Fruit fly (Drosophila melanogaster) whole organism, wandering third instar larva: ENCODE results near the gene CG2186.

Experiments used
- Abd-B ChIP-seq: fragments of >200 bp; optimal IDR thresholded peaks from 2 replicates; lab custom pipeline; 2017; ENCODE audit warnings: missing biosample characterization, missing genetic modification characterization
- HLH106 ChIP-seq: fragments of 200-800 bp; optimal IDR thresholded peaks from 3 replicates; lab custom pipeline; 2019; ENCODE audit warnings: missing biosample characterization, mild to moderate bottlenecking, missing genetic modification characterization, moderate library complexity
- Jra ChIP-seq: sonication (Bioruptor generic); optimal IDR thresholded peaks from 2 replicates; lab custom pipeline; 2016; ENCODE audit warnings: missing biosample characterization, missing genetic modification characterization
- br ChIP-seq: fragments of 200-800 bp; sonication (Bioruptor generic); optimal IDR thresholded peaks from 2 replicates; lab custom pipeline; 2016; ENCODE audit warnings: missing biosample characterization, missing genetic modification characterization
- brk ChIP-seq: fragments of 200-800 bp; sonication (Bioruptor generic); optimal IDR thresholded peaks from 2 replicates; lab custom pipeline; 2016; ENCODE audit warnings: missing biosample characterization, mild to moderate bottlenecking, missing genetic modification characterization
- dl ChIP-seq, 2 experiments: fragments of 175-275, 200-275 bp in 1 of 2; fragments of 200-275 bp in 1 of 2; sonication (Bioruptor generic); optimal IDR thresholded peaks; lab custom pipeline; 2018; ENCODE audit warnings: mild to moderate bottlenecking in 2 of 2, missing biosample characterization in 2 of 2, missing genetic modification characterization in 2 of 2, moderate library complexity in 2 of 2; ENCODE audit not compliant: partially characterized antibody in 2 of 2, insufficient read depth in 1 of 2
- dsf ChIP-seq: sonication (Bioruptor generic); optimal IDR thresholded peaks from 2 replicates; lab custom pipeline; 2016; ENCODE audit warnings: missing biosample characterization, missing genetic modification characterization, borderline replicate concordance
- foxo ChIP-seq, 2 experiments: fragments of 200-800 bp; sonication (Bioruptor generic); optimal IDR thresholded peaks; 2 replicates in 1 of 2; 3 replicates in 1 of 2; lab custom pipeline; 2016 to 2017; ENCODE audit warnings: missing biosample characterization in 2 of 2, missing genetic modification characterization in 2 of 2
- h ChIP-seq: fragments of 200-800 bp; sonication (Bioruptor generic); optimal IDR thresholded peaks from 3 replicates; lab custom pipeline; 2016; ENCODE audit warnings: missing biosample characterization, mild to moderate bottlenecking, missing genetic modification characterization
- lola ChIP-seq: fragments of >200 bp; optimal IDR thresholded peaks from 2 replicates; lab custom pipeline; 2017; ENCODE audit warnings: missing biosample characterization, missing genetic modification characterization
- pan ChIP-seq: fragments of >200 bp; optimal IDR thresholded peaks from 2 replicates; lab custom pipeline; 2017
- psq ChIP-seq: fragments of 200-800 bp; sonication (Bioruptor generic); optimal IDR thresholded peaks from 3 replicates; lab custom pipeline; 2017; ENCODE audit warnings: missing biosample characterization, mild to moderate bottlenecking, missing genetic modification characterization, moderate library complexity

- no peak for TF ChIP-seq Abd-B (GFP tag; lab: Kevin White, UChicago)
- TF ChIP-seq psq, result no peak
- no peak for TF ChIP-seq dl (GFP tag; optimal IDR thresholded peaks at IDR 0.05; lab: Kevin White, UChicago; ENCODE audit: insufficient read depth in 1 of 2, partially characterized antibody in 2 of 2)
- no peak for TF ChIP-seq foxo (GFP tag; optimal IDR thresholded peaks at IDR 0.05; lab: Kevin White, UChicago)
- no peak for TF ChIP-seq dsf
- TF ChIP-seq br, result no peak
- no peak for TF ChIP-seq h (GFP tag; lab: Kevin White, UChicago)
- no peak for TF ChIP-seq lola (GFP tag; lab: Kevin White, UChicago)
- no peak for TF ChIP-seq HLH106 (tag; lab: Kevin White, UChicago)
- TF ChIP-seq Jra (GFP tag; lab: Kevin White, UChicago), result no peak
- no peak for TF ChIP-seq brk
- TF ChIP-seq pan (lab: Kevin White, UChicago), result no peak
Measured at dm6 chrX:10865580-10866331, 8.3 kb downstream of the CG2186 start.
